Worm (Caenorhabditis elegans): Measurements from ENCODE around the gene T02G5.15.
"Not testable (repeated sequence)": the region's sequence is repeated elsewhere in the genome, so short reads cannot be mapped to it uniquely, and the experiment has no call there.

T02G5.15 gene

ce11 chrII:7084021-7084420 is at the start of gene T02G5.15, which contains the start of gene T02G5.14:
Gene T02G5.15 (plus strand): TSS chrII:7084321.
Gene T02G5.14 (plus strand): TSS chrII:7084321.
- TF ChIP-seq nhr-11 (tag; optimal IDR thresholded peaks at IDR 0.05); K09A11.1 (tag; optimal IDR thresholded peaks at IDR 0.05; ENCODE audit: insufficient read depth); syd-9 (tag; optimal IDR thresholded peaks at IDR 0.05): not testable (repeated sequence)

ce11 chrII:7037659-7038342 is 46.3 kb upstream of the T02G5.15 start, which contains the start of gene cin-4:
Gene cin-4 (plus strand): TSS chrII:7038292.
- no peak for TF ChIP-seq ref-2 (tag; optimal IDR thresholded peaks at IDR 0.05)
- TF ChIP-seq fkh-6 (tag; optimal IDR thresholded peaks at IDR 0.05) = no peak

- TF ChIP-seq K09A11.1 (tag; optimal IDR thresholded peaks at IDR 0.05; ENCODE audit: insufficient read depth) (no peak), elt-2 (tag; optimal IDR thresholded peaks at IDR 0.05) (no peak), mec-3 (tag; optimal IDR thresholded peaks at IDR 0.05; ENCODE audit: borderline replicate concordance) (no peak), gmeb-2 (tag; optimal IDR thresholded peaks at IDR 0.05) (no peak), sox-2 (GFP tag; IDR thresholded peaks at IDR 0.05) (no peak), hlh-15 (tag; optimal IDR thresholded peaks at IDR 0.05) (no peak), eyg-1 (tag; optimal IDR thresholded peaks at IDR 0.05) (no peak), pha-4 (tag; optimal IDR thresholded peaks at IDR 0.05) (no peak), fkh-6 (tag; optimal IDR thresholded peaks at IDR 0.05) (no peak), unc-42 (tag; optimal IDR thresholded peaks at IDR 0.05) (no peak), hlh-6 (tag; optimal IDR thresholded peaks at IDR 0.05) (no peak), C38D4.7 (GFP tag; optimal IDR thresholded peaks at IDR 0.05) (no peak), ceh-6 (GFP tag; optimal IDR thresholded peaks at IDR 0.05) (no peak), ets-4 (tag; optimal IDR thresholded peaks at IDR 0.05) (no peak), ceh-24 (tag; optimal IDR thresholded peaks at IDR 0.05) (no peak), ttx-3 (tag; optimal IDR thresholded peaks at IDR 0.05) (no peak), nfya-1 (tag; optimal IDR thresholded peaks at IDR 0.05) (no peak)
These were observed 34.7 kb upstream of the T02G5.15 start for ce11 chrII:7049470-7049869.

ce11 chrII:7050021-7050722 is 33.9 kb upstream of the T02G5.15 start, which contains the start of the genes tcer-1 and ZK1127.5:
Gene tcer-1 (minus strand): TSS chrII:7050071.
Gene ZK1127.5 (plus strand): TSS chrII:7050672.
- TF ChIP-seq ceh-30 (tag; optimal IDR thresholded peaks at IDR 0.05) = peak; percentile 18
- TF ChIP-seq T23F11.4 (GFP tag; optimal IDR thresholded peaks at IDR 0.05) = no peak
- TF ChIP-seq unc-42 (tag; optimal IDR thresholded peaks at IDR 0.05) = peak; percentile 15
- no peak for TF ChIP-seq hlh-8 (tag; optimal IDR thresholded peaks at IDR 0.05)
- no peak for TF ChIP-seq dve-1 (tag; optimal IDR thresholded peaks at IDR 0.05)
- peak; percentile 46 for TF ChIP-seq nfya-1 (tag; optimal IDR thresholded peaks at IDR 0.05)
- TF ChIP-seq che-1 (tag; optimal IDR thresholded peaks at IDR 0.05) = no peak
- TF ChIP-seq hlh-30 (tag; optimal IDR thresholded peaks at IDR 0.05; ENCODE audit: insufficient read depth) = no peak
- peak; percentile 22 for TF ChIP-seq tbx-2 (tag; optimal IDR thresholded peaks at IDR 0.05)
- peak; percentile 40 for TF ChIP-seq ceh-31 (tag; optimal IDR thresholded peaks at IDR 0.05)
- no peak for TF ChIP-seq nhr-11 (tag; optimal IDR thresholded peaks at IDR 0.05)

- no peak for TF ChIP-seq ceh-45 (GFP tag; IDR thresholded peaks at IDR 0.05)
- TF ChIP-seq ceh-30 (tag; optimal IDR thresholded peaks at IDR 0.05) = no peak
- TF ChIP-seq ama-1 (optimal IDR thresholded peaks at IDR 0.05) = no peak
- no peak for TF ChIP-seq unc-3 (GFP tag; conservative IDR thresholded peaks at IDR 0.05)
- no peak for TF ChIP-seq unc-3 (tag; optimal IDR thresholded peaks at IDR 0.05)
- no peak for TF ChIP-seq tbx-7 (tag; optimal IDR thresholded peaks at IDR 0.05)
- TF ChIP-seq hlh-13 (GFP tag; optimal IDR thresholded peaks at IDR 0.05) = no peak
- TF ChIP-seq nhr-232 (tag; optimal IDR thresholded peaks at IDR 0.05) = no peak
- TF ChIP-seq tbx-2 (tag; optimal IDR thresholded peaks at IDR 0.05) = no peak
- TF ChIP-seq unc-86 (tag; optimal IDR thresholded peaks at IDR 0.05) = no peak
- no peak for TF ChIP-seq elt-2 (tag; optimal IDR thresholded peaks at IDR 0.05)
- no peak for TF ChIP-seq gmeb-2 (tag; optimal IDR thresholded peaks at IDR 0.05)
- TF ChIP-seq pat-9 (tag; optimal IDR thresholded peaks at IDR 0.05) = no peak
- TF ChIP-seq sox-2 (GFP tag; IDR thresholded peaks at IDR 0.05) = no peak
These were observed 32.3 kb upstream of the T02G5.15 start, which contains the start of gene ZK1127.12 for ce11 chrII:7051778-7052177. Gene ZK1127.12 (plus strand): TSS chrII:7052078.
